Worm (Caenorhabditis elegans) whole organism, late embryonic: Measurements from ENCODE around the gene Y39B6A.30.

Experiments used
- C08G9.2 ChIP-seq: sonication (generic microtip); optimal IDR thresholded peaks from 2 replicates; lab custom pipeline; 2016; ENCODE audit warnings: mild to moderate bottlenecking, missing genetic modification characterization, moderate library complexity, missing compliant biosample characterization
- K02D7.2 ChIP-seq: sonication (generic microtip); optimal IDR thresholded peaks from 2 replicates; lab custom pipeline; 2017; ENCODE audit warnings: mild to moderate bottlenecking, missing genetic modification characterization, missing compliant biosample characterization
- K09A11.1 ChIP-seq: sonication (generic microtip); optimal IDR thresholded peaks from 2 replicates; lab custom pipeline; 2017; ENCODE audit warnings: antibody characterized with exemption, mild to moderate bottlenecking, missing genetic modification characterization, missing compliant biosample characterization; ENCODE audit not compliant: insufficient read depth
- T23F11.4 ChIP-seq: fragments of 200-800 bp; sonication (Bioruptor generic); optimal IDR thresholded peaks from 2 replicates; lab custom pipeline; 2018; ENCODE audit warnings: mild to moderate bottlenecking, missing genetic modification characterization, missing compliant biosample characterization
- ahr-1 ChIP-seq: sonication (generic microtip); optimal IDR thresholded peaks from 2 replicates; lab custom pipeline; 2016; ENCODE audit warnings: missing genetic modification characterization, missing compliant biosample characterization
- ama-1 ChIP-seq: fragments of 150-350 bp; optimal IDR thresholded peaks from 2 replicates; lab custom pipeline; 2014
- ceh-19 ChIP-seq: fragments of 200-800 bp; sonication (Bioruptor generic); optimal IDR thresholded peaks from 2 replicates; lab custom pipeline; 2018; ENCODE audit warnings: mild to moderate bottlenecking, missing genetic modification characterization, missing compliant biosample characterization
- ceh-2 ChIP-seq: sonication (generic microtip); optimal IDR thresholded peaks from 2 replicates; lab custom pipeline; 2016; ENCODE audit warnings: missing genotype, missing genetic modification characterization, missing compliant biosample characterization
- ceh-22 ChIP-seq: sonication (generic microtip); optimal IDR thresholded peaks from 2 replicates; lab custom pipeline; 2017; ENCODE audit warnings: missing biosample characterization, missing genetic modification characterization
- ceh-24 ChIP-seq: sonication (generic microtip); optimal IDR thresholded peaks from 2 replicates; lab custom pipeline; 2016; ENCODE audit warnings: mild to moderate bottlenecking, missing genetic modification characterization, missing compliant biosample characterization
- ceh-34 ChIP-seq: sonication (generic microtip); optimal IDR thresholded peaks from 2 replicates; lab custom pipeline; 2016; ENCODE audit warnings: mild to moderate bottlenecking, missing genetic modification characterization, missing compliant biosample characterization
- ceh-48 ChIP-seq: sonication (generic microtip); optimal IDR thresholded peaks from 2 replicates; lab custom pipeline; 2016; ENCODE audit warnings: missing genetic modification characterization, inconsistent platforms, missing compliant biosample characterization
- ceh-9 ChIP-seq: sonication (generic microtip); optimal IDR thresholded peaks from 2 replicates; lab custom pipeline; 2016; ENCODE audit warnings: mild to moderate bottlenecking, missing genetic modification characterization, inconsistent platforms, missing compliant biosample characterization
- dmd-4 ChIP-seq: sonication (generic microtip); optimal IDR thresholded peaks from 2 replicates; lab custom pipeline; 2016; ENCODE audit warnings: borderline replicate concordance, missing genetic modification characterization, missing compliant biosample characterization
- elt-2 ChIP-seq: sonication (generic microtip); optimal IDR thresholded peaks from 2 replicates; lab custom pipeline; 2016; ENCODE audit warnings: missing genetic modification reagents, missing genetic modification characterization, missing compliant biosample characterization
- fkh-6 ChIP-seq: sonication (generic microtip); optimal IDR thresholded peaks from 2 replicates; lab custom pipeline; 2016; ENCODE audit warnings: missing genetic modification characterization, missing compliant biosample characterization
- gmeb-2 ChIP-seq: sonication (generic microtip); optimal IDR thresholded peaks from 2 replicates; lab custom pipeline; 2016; ENCODE audit warnings: missing genetic modification characterization, inconsistent platforms, missing compliant biosample characterization
- hlh-15 ChIP-seq: sonication (generic microtip); optimal IDR thresholded peaks from 2 replicates; lab custom pipeline; 2016; ENCODE audit warnings: missing genetic modification characterization, missing compliant biosample characterization
- hlh-6 ChIP-seq: sonication (generic microtip); optimal IDR thresholded peaks from 2 replicates; lab custom pipeline; 2016; ENCODE audit warnings: missing genotype, missing genetic modification characterization, missing compliant biosample characterization
- hlh-8 ChIP-seq: sonication (generic microtip); optimal IDR thresholded peaks from 2 replicates; lab custom pipeline; 2016; ENCODE audit warnings: missing genotype, missing genetic modification characterization, missing compliant biosample characterization
- madf-2 ChIP-seq: sonication (generic microtip); optimal IDR thresholded peaks from 2 replicates; lab custom pipeline; 2017; ENCODE audit warnings: missing genetic modification characterization, missing compliant biosample characterization
- npax-4 ChIP-seq: sonication (generic microtip); optimal IDR thresholded peaks from 2 replicates; lab custom pipeline; 2016; ENCODE audit warnings: missing genetic modification characterization, missing compliant biosample characterization
- odd-2 ChIP-seq: sonication (generic microtip); optimal IDR thresholded peaks from 2 replicates; lab custom pipeline; 2017; ENCODE audit warnings: antibody characterized with exemption, mild to moderate bottlenecking, missing genetic modification characterization, missing compliant biosample characterization
- pat-9 ChIP-seq: fragments of 200-800 bp; sonication (Bioruptor generic); optimal IDR thresholded peaks from 2 replicates; lab custom pipeline; 2018; ENCODE audit warnings: mild to moderate bottlenecking, missing genetic modification characterization, moderate library complexity, missing compliant biosample characterization
- pha-2 ChIP-seq: sonication (generic microtip); optimal IDR thresholded peaks from 2 replicates; lab custom pipeline; 2017; ENCODE audit warnings: mild to moderate bottlenecking, missing genetic modification characterization, missing compliant biosample characterization
- pha-4 ChIP-seq: fragments of 150-350 bp; optimal IDR thresholded peaks from 2 replicates; lab custom pipeline; 2018; ENCODE audit warnings: missing biosample characterization, missing genetic modification reagents, missing genetic modification characterization
- ref-2 ChIP-seq: sonication (generic microtip); optimal IDR thresholded peaks from 2 replicates; lab custom pipeline; 2016; ENCODE audit warnings: missing genetic modification characterization, missing compliant biosample characterization
- rnt-1 ChIP-seq: sonication (generic microtip); optimal IDR thresholded peaks from 2 replicates; lab custom pipeline; 2016; ENCODE audit warnings: missing genetic modification characterization, missing compliant biosample characterization
- sox-2 ChIP-seq: fragments of 200-800 bp; sonication (Bioruptor generic); IDR thresholded peaks from 2 replicates; pipeline ENCODE4 v1.3.6; 2022; ENCODE audit warnings: missing genetic modification reagents, missing genetic modification characterization, missing compliant biosample characterization
- sox-4 ChIP-seq: sonication (generic microtip); optimal IDR thresholded peaks from 2 replicates; lab custom pipeline; 2017; ENCODE audit warnings: mild to moderate bottlenecking, missing genetic modification characterization, inconsistent platforms, missing compliant biosample characterization
- tbx-2 ChIP-seq: sonication (generic microtip); optimal IDR thresholded peaks from 2 replicates; lab custom pipeline; 2016; ENCODE audit warnings: missing genetic modification characterization, missing compliant biosample characterization
- tbx-7 ChIP-seq: sonication (generic microtip); optimal IDR thresholded peaks from 2 replicates; lab custom pipeline; 2016; ENCODE audit warnings: missing genotype, missing genetic modification characterization, missing compliant biosample characterization
- ttx-3 ChIP-seq: sonication (generic microtip); optimal IDR thresholded peaks from 2 replicates; lab custom pipeline; 2016; ENCODE audit warnings: missing genetic modification reagents, missing genetic modification characterization, missing compliant biosample characterization
- unc-42 ChIP-seq: sonication (generic microtip); optimal IDR thresholded peaks from 2 replicates; lab custom pipeline; 2016; ENCODE audit warnings: missing genotype, missing genetic modification characterization, missing compliant biosample characterization
- zip-5 ChIP-seq: sonication (generic microtip); optimal IDR thresholded peaks from 2 replicates; lab custom pipeline; 2016; ENCODE audit warnings: missing genetic modification characterization, missing compliant biosample characterization
- ztf-16 ChIP-seq: sonication (generic microtip); optimal IDR thresholded peaks from 2 replicates; lab custom pipeline; 2017; ENCODE audit warnings: missing genetic modification characterization, missing compliant biosample characterization

Gene Y39B6A.30

DNA sequence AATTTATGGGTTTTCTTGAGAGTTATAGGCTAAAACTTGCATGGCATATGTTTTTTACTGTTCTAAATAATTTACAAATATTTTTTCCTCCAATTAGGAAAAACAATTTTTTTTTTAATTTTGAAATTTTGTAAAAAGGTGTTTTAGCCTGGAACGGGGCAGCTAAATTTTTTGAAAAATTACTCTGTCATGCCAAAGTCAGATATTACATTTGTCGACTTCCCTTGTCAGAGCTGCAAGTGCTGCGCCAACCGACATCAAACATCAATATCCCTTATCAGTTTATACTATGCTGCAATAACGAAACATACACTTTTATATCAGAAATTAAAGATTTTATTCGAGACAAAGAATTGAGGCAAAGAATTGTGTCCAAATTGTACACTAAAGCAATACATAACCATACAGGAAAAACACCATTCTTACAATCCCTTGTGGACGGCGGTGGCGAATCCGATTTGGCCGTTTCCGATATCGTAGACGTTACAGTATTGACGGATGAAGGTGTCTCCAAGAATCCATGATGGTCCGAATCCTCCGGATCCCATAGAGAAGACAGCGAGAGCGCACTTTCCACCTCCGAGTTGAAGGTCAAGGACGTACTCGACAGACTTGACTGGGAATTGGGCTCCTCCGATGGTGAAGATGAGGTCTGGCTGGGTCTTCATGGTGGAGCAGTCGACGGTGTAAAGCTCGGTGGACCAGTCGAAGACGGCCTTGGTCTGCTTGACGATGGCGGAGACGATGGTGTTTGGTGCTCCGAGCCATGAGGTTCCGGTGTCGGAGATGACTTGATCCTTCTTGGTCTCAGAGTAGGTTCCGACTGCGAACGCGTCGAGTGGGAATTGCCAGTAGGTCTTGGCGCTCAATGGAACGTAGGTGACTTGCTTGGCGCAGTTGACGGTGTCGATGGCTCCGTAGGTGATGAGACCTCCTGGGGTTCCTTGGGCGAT lies 35.0 kb downstream of the Y39B6A.30 start:
- TF ChIP-seq ceh-22 (tag; lab: Kevin White, UChicago) (no peak), hlh-15 (tag; lab: Kevin White, UChicago) (no peak), K02D7.2 (no peak)

DNA sequence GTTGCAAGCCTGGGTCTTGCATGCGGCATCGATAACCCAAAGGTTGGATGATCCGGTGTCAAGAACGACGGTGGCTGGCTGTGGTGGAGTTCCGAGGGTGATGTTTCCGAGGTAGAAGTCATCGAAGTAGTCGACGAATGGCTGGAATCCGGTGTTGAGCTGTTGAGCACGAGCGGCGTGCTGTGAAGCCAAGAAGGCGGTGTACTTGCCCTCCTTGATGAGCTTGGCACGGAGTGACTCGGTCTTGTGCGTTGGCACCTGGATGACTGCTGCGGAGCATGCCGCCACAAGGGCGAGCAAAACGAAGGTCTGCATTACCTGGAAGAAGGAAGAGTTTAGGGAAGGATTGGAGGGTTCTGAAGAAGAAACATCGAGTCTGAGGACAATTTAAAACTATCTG lies 36.1 kb downstream of the Y39B6A.30 start, which contains the start of gene asp-1:
asp-1 (minus strand) TSS at position 315 of the 400 bp plus-strand sequence.
- TF ChIP-seq tbx-7 (tag; lab: Kevin White, UChicago) (no peak), rnt-1 (tag; lab: Kevin White, UChicago) (no peak), sox-4 (tag; lab: Kevin White, UChicago) (no peak), ceh-48 (no peak), sox-2 (no peak), gmeb-2 (tag; lab: Kevin White, UChicago) (no peak), tbx-2 (tag; lab: Kevin White, UChicago) (no peak), unc-42 (tag; lab: Kevin White, UChicago) (no peak), dmd-4 (tag; lab: Kevin White, UChicago) (no peak)
- TF ChIP-seq, all 69 proteins: peak for 0

DNA sequence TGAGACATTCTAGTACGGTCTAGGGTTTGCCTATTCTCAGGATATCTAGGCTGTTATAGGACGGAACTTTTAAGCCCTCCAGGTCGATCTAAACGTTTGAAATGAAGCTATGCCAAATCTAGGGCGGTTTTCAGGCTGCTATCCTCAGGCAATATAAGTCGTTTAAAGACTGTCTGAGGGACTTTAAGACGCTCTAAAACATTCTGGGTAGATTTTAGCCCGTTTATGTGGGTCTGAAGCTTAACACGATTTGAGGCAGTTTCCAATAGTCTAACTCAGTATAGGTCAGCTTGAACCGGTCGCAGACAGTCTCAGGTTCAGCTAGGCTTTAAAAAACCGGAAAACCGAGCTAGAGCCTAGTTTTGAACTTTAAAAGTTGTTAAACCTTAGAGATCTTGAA lies 36.5 kb downstream of the Y39B6A.30 start:
- TF ChIP-seq K09A11.1 (tag; lab: Kevin White, UChicago) (no peak), ztf-16 (tag; lab: Kevin White, UChicago) (no peak), pha-2 (tag; lab: Kevin White, UChicago) (no peak), zip-5 (tag; lab: Kevin White, UChicago) (no peak)

DNA sequence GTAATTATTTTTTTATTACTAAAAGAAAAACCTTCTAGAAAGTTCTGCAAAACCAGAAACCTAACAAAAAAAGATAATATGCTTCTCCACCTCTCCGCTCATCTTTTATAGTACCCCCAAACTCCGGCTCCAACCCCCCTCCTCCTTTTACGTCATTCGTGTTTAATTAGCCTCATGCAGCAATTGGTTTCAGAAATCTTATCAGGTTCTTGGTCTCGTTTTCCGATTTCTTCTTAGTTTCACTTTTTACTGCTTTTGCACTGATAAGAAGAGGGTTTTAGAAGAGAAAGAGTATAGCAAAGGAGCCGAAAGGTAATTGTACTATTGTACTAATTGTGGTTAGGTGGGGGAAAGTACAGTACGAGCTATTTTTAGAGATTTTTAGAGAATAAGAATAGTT lies 37.1 kb downstream of the Y39B6A.30 start:
- TF ChIP-seq hlh-15 (tag; lab: Kevin White, UChicago) (no peak), C08G9.2 (tag; lab: Kevin White, UChicago) (no peak), unc-42 (tag; lab: Kevin White, UChicago) (no peak), K02D7.2 (no peak), ama-1 (lab: Kevin White, UChicago) (no peak), fkh-6 (tag; lab: Kevin White, UChicago) (no peak), odd-2 (tag; lab: Kevin White, UChicago) (no peak), ceh-24 (tag; lab: Kevin White, UChicago) (no peak)

DNA sequence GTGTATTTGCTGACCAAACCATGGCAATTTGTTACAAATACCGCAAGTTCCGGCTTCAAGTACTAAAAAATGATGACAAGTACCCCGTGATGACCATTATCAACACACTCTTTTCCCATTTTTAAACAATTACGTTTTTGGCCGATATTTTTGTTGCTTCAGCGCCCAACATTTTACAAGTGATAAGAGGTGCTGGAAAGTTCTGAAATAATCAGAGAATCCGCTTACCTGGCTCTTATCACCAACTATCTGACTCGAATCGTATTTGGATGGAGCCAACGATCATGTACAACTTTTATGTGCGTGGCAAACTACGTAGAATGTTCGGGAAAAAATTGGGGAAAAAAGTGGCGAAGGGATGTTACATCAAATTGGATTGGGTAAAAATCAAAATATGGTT lies 38.9 kb downstream of the Y39B6A.30 start:
- TF ChIP-seq sox-2 (no peak), elt-2 (tag; lab: Kevin White, UChicago) (peak; percentile 42)

DNA sequence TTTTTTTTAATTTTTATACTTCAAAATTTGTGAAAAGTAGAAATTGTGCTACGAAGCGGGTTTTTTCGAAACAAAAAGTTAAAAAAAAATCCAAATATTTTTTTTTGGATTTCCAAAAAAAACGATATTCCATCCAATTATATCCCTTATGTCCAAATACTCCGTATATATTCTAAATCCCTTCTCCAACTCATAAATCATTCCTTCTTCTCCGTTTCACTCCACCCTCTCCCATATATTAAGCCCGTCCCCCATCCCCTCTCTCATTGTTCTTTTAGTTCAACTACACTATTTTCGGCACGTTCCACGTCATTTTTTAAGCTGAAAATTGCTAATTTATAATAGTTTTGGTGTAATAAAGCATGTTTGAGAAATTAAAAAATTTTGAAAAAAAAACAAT lies 43.2 kb downstream of the Y39B6A.30 start:
- TF ChIP-seq ceh-2 (tag; lab: Kevin White, UChicago) (no peak), pat-9 (tag; lab: Kevin White, UChicago) (no peak), sox-4 (tag; lab: Kevin White, UChicago) (no peak), odd-2 (tag; lab: Kevin White, UChicago) (no peak), T23F11.4 (GFP tag; lab: Kevin White, UChicago) (no peak), pha-4 (tag; lab: Kevin White, UChicago) (no peak), gmeb-2 (tag; lab: Kevin White, UChicago) (no peak), npax-4 (tag; lab: Kevin White, UChicago) (no peak), ahr-1 (tag; lab: Kevin White, UChicago) (no peak), ama-1 (lab: Kevin White, UChicago) (no peak), elt-2 (tag; lab: Kevin White, UChicago) (no peak), ref-2 (tag; lab: Kevin White, UChicago) (no peak), ttx-3 (tag; lab: Kevin White, UChicago) (no peak), ceh-34 (tag; lab: Kevin White, UChicago) (no peak), hlh-6 (no peak), hlh-8 (tag; lab: Kevin White, UChicago) (no peak), ceh-9 (no peak), ceh-19 (GFP tag; lab: Kevin White, UChicago) (no peak), pha-2 (tag; lab: Kevin White, UChicago) (no peak), madf-2 (tag; lab: Kevin White, UChicago) (no peak)
